Fruit fly (Drosophila melanogaster): ENCODE measurements around the gene CG17242.

DNA sequence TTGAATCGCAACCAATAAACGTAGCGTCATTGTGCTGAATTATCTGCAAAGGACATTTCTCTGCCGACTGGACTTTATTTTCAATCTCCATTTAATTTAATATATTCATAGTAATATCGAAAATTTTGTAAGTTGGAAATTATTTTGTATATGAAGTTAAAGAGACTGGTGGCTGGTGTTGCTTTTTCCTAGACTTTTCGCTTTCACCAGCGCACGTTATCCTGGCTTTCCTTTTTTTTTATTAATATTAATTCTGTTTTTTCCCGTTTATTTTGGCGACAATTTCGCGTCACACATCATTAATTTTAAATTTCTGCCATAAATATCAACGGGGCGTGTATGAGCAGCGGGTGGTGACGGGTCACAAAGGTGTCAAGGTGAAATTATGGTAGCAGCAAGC, 3.7 kb downstream of the CG17242 start, which contains the start of gene CG34049:
- no peak for TF ChIP-seq tio (GFP tag; optimal IDR thresholded peaks at IDR 0.05)
- TF ChIP-seq CG10209 (GFP tag; optimal IDR thresholded peaks at IDR 0.05): no peak
- TF ChIP-seq amos (GFP tag; IDR thresholded peaks at IDR 0.05; ENCODE audit: partially characterized antibody): no peak
- no peak for TF ChIP-seq zen2 (GFP tag; IDR thresholded peaks at IDR 0.05; ENCODE audit: partially characterized antibody)

Measured in whole organism, embryonic.